Worm (Caenorhabditis elegans): ENCODE measurements around the gene rhr-1.

rhr-1 gene

ce11 chrV:5447057-5447456 is 19.1 kb downstream of the rhr-1 start:
- TF ChIP-seq lin-39 (tag; optimal IDR thresholded peaks at IDR 0.05): no peak

- no peak for TF ChIP-seq ztf-4 (tag; optimal IDR thresholded peaks at IDR 0.05)
- no peak for TF ChIP-seq lin-13 (GFP tag; optimal IDR thresholded peaks at IDR 0.05)
- TF ChIP-seq nhr-12 (tag; optimal IDR thresholded peaks at IDR 0.05): no peak
- no peak for TF ChIP-seq nhr-25 (tag; optimal IDR thresholded peaks at IDR 0.05)
- TF ChIP-seq nhr-11 (tag; optimal IDR thresholded peaks at IDR 0.05): no peak
These were observed 22.8 kb downstream of the rhr-1 start for ce11 chrV:5450742-5451141.

DNA sequence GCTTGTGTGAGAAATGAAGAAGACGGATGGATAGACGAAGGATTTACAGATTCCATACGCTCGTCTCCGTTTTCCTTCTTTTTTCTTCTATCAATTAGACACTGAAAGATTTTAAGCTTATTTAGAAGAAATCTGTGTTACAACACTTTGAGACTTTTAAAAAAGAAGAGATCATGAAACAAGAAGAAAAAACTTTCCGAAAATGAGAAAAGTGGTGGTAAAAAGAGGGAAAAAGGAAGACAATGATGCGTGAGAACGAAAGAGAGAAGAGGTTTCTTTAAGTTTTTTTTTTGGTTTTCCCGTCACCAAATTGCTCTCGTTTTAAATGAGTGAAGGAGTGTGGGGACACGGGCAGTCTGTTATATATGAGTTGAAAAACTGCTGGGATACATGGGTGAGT is 25.7 kb downstream of the rhr-1 start, which contains the start of gene glc-3:
glc-3 (minus strand) TSS at position 101 of the 400 bp plus-strand sequence.
- TF ChIP-seq nhr-129 (tag; optimal IDR thresholded peaks at IDR 0.05) (no peak), unc-39 (tag; optimal IDR thresholded peaks at IDR 0.05) (no peak), nhr-10 (tag; optimal IDR thresholded peaks at IDR 0.05) (no peak), snpc-4 (tag; optimal IDR thresholded peaks at IDR 0.05) (no peak), ztf-11 (tag; optimal IDR thresholded peaks at IDR 0.05) (no peak), mab-5 (tag; optimal IDR thresholded peaks at IDR 0.05) (no peak), mbf-1 (tag; optimal IDR thresholded peaks at IDR 0.05) (no peak), Y55F3AM.14 (GFP tag; optimal IDR thresholded peaks at IDR 0.05) (no peak), C34F6.9 (tag; optimal IDR thresholded peaks at IDR 0.05) (no peak)

DNA sequence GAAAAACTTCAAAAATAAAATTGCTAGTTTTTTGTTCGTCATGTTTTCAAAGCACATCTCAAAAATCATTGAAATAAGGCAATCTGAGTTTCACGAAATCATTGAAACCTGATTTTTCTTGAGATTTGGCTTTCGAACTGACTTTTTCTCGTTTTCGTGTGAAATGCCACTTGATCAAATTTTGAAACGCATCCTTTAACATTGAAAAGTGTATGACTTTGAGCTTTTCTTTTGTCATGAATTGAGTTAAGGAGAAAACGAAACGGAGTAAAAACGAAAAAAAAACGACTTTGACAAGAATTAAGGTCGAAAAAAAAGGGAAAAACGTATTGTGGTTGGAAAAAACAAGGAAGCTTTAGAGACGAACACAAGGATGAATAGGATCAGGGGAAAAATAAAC is 27.0 kb downstream of the rhr-1 start:
- TF ChIP-seq ceh-82 (tag; optimal IDR thresholded peaks at IDR 0.05): no peak
- TF ChIP-seq nhr-237 (tag; optimal IDR thresholded peaks at IDR 0.05): no peak
- no peak for TF ChIP-seq mbf-1 (tag; optimal IDR thresholded peaks at IDR 0.05)
- no peak for TF ChIP-seq ztf-11 (tag; optimal IDR thresholded peaks at IDR 0.05)
- no peak for TF ChIP-seq lin-11 (tag; optimal IDR thresholded peaks at IDR 0.05)
- no peak for TF ChIP-seq unc-39 (tag; optimal IDR thresholded peaks at IDR 0.05)
- no peak for TF ChIP-seq nhr-23 (tag; optimal IDR thresholded peaks at IDR 0.05)

ce11 chrV:5459806-5460205 is 31.8 kb downstream of the rhr-1 start, which contains the start of gene ZC317.2:
Gene ZC317.2 (plus strand): TSS chrV:5460106.
- no peak for TF ChIP-seq ztf-1 (GFP tag; conservative IDR thresholded peaks at IDR 0.05)
- no peak for TF ChIP-seq ceh-16 (tag; optimal IDR thresholded peaks at IDR 0.05)
- TF ChIP-seq gmeb-1 (tag; optimal IDR thresholded peaks at IDR 0.05): no peak
- no peak for TF ChIP-seq elt-1 (tag; optimal IDR thresholded peaks at IDR 0.05)
- TF ChIP-seq ZK546.5 (tag; optimal IDR thresholded peaks at IDR 0.05): no peak
- no peak for TF ChIP-seq alr-1 (tag; optimal IDR thresholded peaks at IDR 0.05)
- no peak for TF ChIP-seq sma-9 (GFP tag; optimal IDR thresholded peaks at IDR 0.05)
- no peak for TF ChIP-seq sma-9 (tag; optimal IDR thresholded peaks at IDR 0.05)
- TF ChIP-seq lin-11 (tag; optimal IDR thresholded peaks at IDR 0.05): no peak
- no peak for TF ChIP-seq C34F6.9 (tag; optimal IDR thresholded peaks at IDR 0.05)
- no peak for TF ChIP-seq peb-1 (tag; optimal IDR thresholded peaks at IDR 0.05)
- TF ChIP-seq aly-2 (tag; optimal IDR thresholded peaks at IDR 0.05): no peak
- no peak for TF ChIP-seq lin-13 (GFP tag; optimal IDR thresholded peaks at IDR 0.05)
- TF ChIP-seq blmp-1 (tag; optimal IDR thresholded peaks at IDR 0.05; ENCODE audit: insufficient read depth): no peak
- no peak for TF ChIP-seq mdl-1 (tag; optimal IDR thresholded peaks at IDR 0.05)
- no peak for TF ChIP-seq sma-3 (GFP tag; optimal IDR thresholded peaks at IDR 0.05)
- TF ChIP-seq F13H6.1 (tag; optimal IDR thresholded peaks at IDR 0.05): no peak

DNA sequence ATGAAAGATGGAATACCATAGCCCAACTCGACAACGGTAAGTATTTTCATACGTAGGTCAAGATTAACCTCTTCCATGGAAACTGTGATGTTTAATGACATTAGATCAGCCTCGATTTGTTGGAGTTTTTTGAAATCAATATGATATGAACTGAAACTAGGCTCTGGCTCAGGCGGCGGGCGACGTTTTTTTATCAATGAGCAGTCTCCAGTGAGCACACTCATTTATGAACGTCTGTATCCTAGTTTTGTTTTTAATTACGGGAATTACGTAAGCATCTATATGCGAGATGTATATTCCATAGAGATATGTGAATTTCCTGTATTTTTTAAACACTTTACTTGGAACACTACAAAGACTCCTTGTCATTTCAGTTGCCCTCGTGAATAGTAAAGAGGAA is 34.9 kb downstream of the rhr-1 start, which contains the start of gene srg-67:
srg-67 (minus strand) TSS at position 101 of the 400 bp plus-strand sequence.
- TF ChIP-seq lin-11 (tag; optimal IDR thresholded peaks at IDR 0.05): no peak
- TF ChIP-seq egl-27 (tag; optimal IDR thresholded peaks at IDR 0.05): no peak
- TF ChIP-seq fos-1 (tag; optimal IDR thresholded peaks at IDR 0.05): no peak
- TF ChIP-seq crh-2 (tag; optimal IDR thresholded peaks at IDR 0.05): no peak
- TF ChIP-seq nhr-11 (tag; optimal IDR thresholded peaks at IDR 0.05): no peak

All from whole organism, L2 larva.